Worm (Caenorhabditis elegans): Measurements from ENCODE around the gene mxl-2.

DNA sequence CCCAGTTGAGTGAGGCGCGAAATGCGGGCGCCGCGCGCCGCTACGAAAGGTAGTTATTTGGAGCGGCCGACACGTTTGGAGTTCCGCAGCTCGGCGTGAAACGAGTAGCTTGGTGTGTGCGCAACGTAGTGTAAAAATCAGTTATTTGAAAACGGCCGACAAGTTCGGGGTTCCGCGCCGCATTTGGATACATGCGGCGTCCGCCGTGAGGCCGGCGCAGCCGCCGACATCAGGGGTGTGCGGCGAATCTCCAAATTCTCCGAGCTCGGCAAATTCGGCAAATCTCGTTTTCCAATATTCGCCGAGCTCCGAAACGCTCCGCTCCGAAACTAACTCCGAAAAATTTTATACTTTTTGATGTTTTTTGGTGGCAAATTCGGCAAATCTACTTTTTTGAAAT, 30.0 kb downstream of the mxl-2 start:
- TF ChIP-seq flt-1 (GFP tag; IDR thresholded peaks at IDR 0.05) (no peak), ztf-23 (GFP tag; IDR thresholded peaks at IDR 0.05) (no peak), ref-1 (GFP tag; conservative IDR thresholded peaks at IDR 0.05) (no peak), med-1 (GFP tag; optimal IDR thresholded peaks at IDR 0.05; ENCODE audit: insufficient read depth) (no peak), klf-2 (GFP tag; conservative IDR thresholded peaks at IDR 0.05) (no peak), cog-1 (tag; optimal IDR thresholded peaks at IDR 0.05) (no peak), ztf-29 (GFP tag; IDR thresholded peaks at IDR 0.05) (no peak)

All from whole organism, midembryonic.